Fruit fly (Drosophila melanogaster): ENCODE measurements around the gene CG8036.
A peak's percentile ranks its signal among the peaks of the same experiment; 100 is the strongest.

Gene CG8036

dm6 chr3R:8705323-8706097 lies 37.8 kb downstream of the CG8036 start (continued):
- 0 out of 3 replicates have a peak, but pooled peaks have one; percentile 20 for TF ChIP-seq CG8119 (GFP tag; IDR thresholded peaks at IDR 0.05)
- TF ChIP-seq Gug (GFP tag; IDR thresholded peaks at IDR 0.05) = no peak
- TF ChIP-seq Sox14 (GFP tag; optimal IDR thresholded peaks at IDR 0.05) = no peak
- TF ChIP-seq CG11902 (GFP tag; optimal IDR thresholded peaks at IDR 0.05) = no peak
- TF ChIP-seq fd59A (GFP tag; optimal IDR thresholded peaks at IDR 0.05) = no peak
- TF ChIP-seq esn (GFP tag; optimal IDR thresholded peaks at IDR 0.05) = no peak
- TF ChIP-seq Met (GFP tag; optimal IDR thresholded peaks at IDR 0.05) = no peak
- TF ChIP-seq CG1621 (tag; optimal IDR thresholded peaks at IDR 0.05) = peak; percentile 32
- TF ChIP-seq CG6808 (GFP tag; optimal IDR thresholded peaks at IDR 0.05) = peak; percentile 55
- TF ChIP-seq Eip93F (GFP tag; optimal IDR thresholded peaks at IDR 0.05) = no peak
- TF ChIP-seq Hr38 (GFP tag; optimal IDR thresholded peaks at IDR 0.05) = no peak
- TF ChIP-seq Blimp-1 (GFP tag; optimal IDR thresholded peaks at IDR 0.05) = no peak
- TF ChIP-seq CG10669 (GFP tag; optimal IDR thresholded peaks at IDR 0.05) = peak; percentile 47
- 0 out of 3 replicates have a peak, but pooled peaks have one; percentile 26 for TF ChIP-seq eg (GFP tag; IDR thresholded peaks at IDR 0.05)
- TF ChIP-seq dsx (GFP tag; optimal IDR thresholded peaks at IDR 0.05; ENCODE audit: poor library complexity, severe bottlenecking) = no peak
- 0 out of 2 replicates have a peak, but pooled peaks have one; percentile 6 for TF ChIP-seq CG11294 (GFP tag; IDR thresholded peaks at IDR 0.05)
- TF ChIP-seq CG9139 (GFP tag; optimal IDR thresholded peaks at IDR 0.05) = peak; percentile 51
- no peak for TF ChIP-seq CG6854 (GFP tag; optimal IDR thresholded peaks at IDR 0.05)
- TF ChIP-seq Ets21C (GFP tag; optimal IDR thresholded peaks at IDR 0.05) = no peak

dm6 chr3R:8707166-8707565 lies 39.5 kb downstream of the CG8036 start:
- no peak for TF ChIP-seq pdm3 (GFP tag; optimal IDR thresholded peaks at IDR 0.05)
- TF ChIP-seq Ets21C (GFP tag; optimal IDR thresholded peaks at IDR 0.05) = no peak
- no peak for TF ChIP-seq CG34406 (GFP tag; optimal IDR thresholded peaks at IDR 0.05)
- TF ChIP-seq Eip78C (GFP tag) = no peak
- no peak for TF ChIP-seq vri (GFP tag; optimal IDR thresholded peaks at IDR 0.05)
- TF ChIP-seq CG6163 (GFP tag; IDR thresholded peaks at IDR 0.05) = peak; percentile 84
- peak; percentile 9 for TF ChIP-seq Ets96B (tag; optimal IDR thresholded peaks at IDR 0.05)
- peak; percentile 9 for TF ChIP-seq achi (GFP tag; optimal IDR thresholded peaks at IDR 0.05)
- no peak for TF ChIP-seq cyc (GFP tag; optimal IDR thresholded peaks at IDR 0.05)

DNA sequence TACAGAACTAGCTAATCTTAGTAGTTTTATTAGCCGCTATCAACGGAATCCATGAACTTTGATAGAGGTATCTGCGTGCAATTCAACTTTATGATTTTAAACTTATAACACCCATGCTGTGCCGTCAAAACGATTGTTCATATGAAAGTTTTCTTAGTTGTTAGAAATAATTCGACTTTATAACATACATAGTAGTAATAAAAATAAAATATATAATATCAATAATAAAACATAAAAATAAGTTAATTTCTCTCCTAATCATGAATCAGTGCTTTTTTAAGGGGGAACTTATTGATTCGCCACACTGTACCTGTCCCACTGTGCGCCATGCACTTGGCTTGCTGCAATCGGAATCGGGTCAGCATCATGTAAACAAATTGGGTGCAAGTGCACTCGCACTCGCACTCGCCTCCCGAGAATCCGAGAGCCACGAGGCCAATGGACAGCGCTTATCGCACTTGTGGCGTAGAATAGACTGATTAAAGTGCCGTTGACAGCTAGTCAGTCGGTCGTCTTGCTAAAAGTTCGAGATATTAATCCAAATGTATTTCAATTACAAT lies 44.3 kb downstream of the CG8036 start:
- TF ChIP-seq CG11294 (GFP tag; IDR thresholded peaks at IDR 0.05) (no peak), CG6276 (GFP tag; optimal IDR thresholded peaks at IDR 0.05) (peak; percentile 7), CG31627 (GFP tag; optimal IDR thresholded peaks at IDR 0.05) (no peak), CG11902 (GFP tag; optimal IDR thresholded peaks at IDR 0.05) (no peak), CG6163 (GFP tag; IDR thresholded peaks at IDR 0.05) (peak; percentile 76), CG3032 (tag; optimal IDR thresholded peaks at IDR 0.05) (no peak), Ets96B (tag; optimal IDR thresholded peaks at IDR 0.05) (no peak), net (GFP tag; optimal IDR thresholded peaks at IDR 0.05) (peak; percentile 8), CG3919 (GFP tag; optimal IDR thresholded peaks at IDR 0.05) (peak; percentile 6), Met (GFP tag; optimal IDR thresholded peaks at IDR 0.05) (peak; percentile 21), Eip93F (GFP tag; optimal IDR thresholded peaks at IDR 0.05) (peak; percentile 2), esn (GFP tag; optimal IDR thresholded peaks at IDR 0.05) (no peak), dac (GFP tag; optimal IDR thresholded peaks at IDR 0.05) (no peak), ss (GFP tag; optimal IDR thresholded peaks at IDR 0.05) (no peak), Eip78C (GFP tag) (peak; percentile 42), Smox (GFP tag; optimal IDR thresholded peaks at IDR 0.05) (no peak), OdsH (GFP tag; optimal IDR thresholded peaks at IDR 0.05) (no peak), Blimp-1 (GFP tag; optimal IDR thresholded peaks at IDR 0.05) (no peak), Ets21C (GFP tag; optimal IDR thresholded peaks at IDR 0.05) (no peak), CG6854 (GFP tag; optimal IDR thresholded peaks at IDR 0.05) (no peak), CG15336 (GFP tag; IDR thresholded peaks at IDR 0.05) (peak; percentile 19; the same call in 1 of the 2 replicates), Eip75B (GFP tag; optimal IDR thresholded peaks at IDR 0.05) (peak; percentile 34), CG8119 (GFP tag; IDR thresholded peaks at IDR 0.05) (peak; percentile 24; the same call in 2 of the 3 replicates), CG6808 (GFP tag; optimal IDR thresholded peaks at IDR 0.05) (no peak), CG7368 (GFP tag; optimal IDR thresholded peaks at IDR 0.05) (no peak), CG8319 (GFP tag; optimal IDR thresholded peaks at IDR 0.05) (no peak), topi (GFP tag; optimal IDR thresholded peaks at IDR 0.05) (no peak), svp (GFP tag) (peak; percentile 92), achi (GFP tag; optimal IDR thresholded peaks at IDR 0.05) (no peak), Gug (GFP tag; IDR thresholded peaks at IDR 0.05) (no peak), spab (GFP tag; optimal IDR thresholded peaks at IDR 0.05) (no peak), vri (GFP tag; optimal IDR thresholded peaks at IDR 0.05) (peak; percentile 42), CG16779 (tag; optimal IDR thresholded peaks at IDR 0.05) (peak; percentile 15)
